Fruit fly (Drosophila melanogaster) whole organism, embryonic: Measurements from ENCODE around the gene Uggt.
A peak's percentile ranks its signal among the peaks of the same experiment; 100 is the strongest.

ENCODE experiments used
- Ada2b ChIP-seq: fragments of 200-800 bp; sonication (Bioruptor generic); IDR thresholded peaks from 2 replicates; pipeline ENCODE4 v1.3.6; 2022; ENCODE audit warnings: missing biosample characterization, missing genetic modification characterization
- CG10147 ChIP-seq: fragments of 200-800 bp; sonication (Bioruptor generic); optimal IDR thresholded peaks from 2 replicates; lab custom pipeline; 2019; ENCODE audit warnings: missing biosample characterization, mild to moderate bottlenecking, missing genetic modification characterization, moderate library complexity
- CG10209 ChIP-seq: fragments of 200-800 bp; sonication (Bioruptor generic); optimal IDR thresholded peaks from 3 replicates; lab custom pipeline; 2017; ENCODE audit warnings: missing biosample characterization, mild to moderate bottlenecking, missing genetic modification characterization, missing genetic modification reagents
- CG10321 ChIP-seq: fragments of 200-800 bp; sonication (Bioruptor generic); IDR thresholded peaks from 2 replicates; pipeline ENCODE4 v1.3.6; 2022; ENCODE audit warnings: missing biosample characterization, missing genetic modification characterization
- CG11723 ChIP-seq: fragments of 200-800 bp; sonication (Bioruptor generic); optimal IDR thresholded peaks from 2 replicates; lab custom pipeline; 2017; ENCODE audit warnings: missing biosample characterization, mild to moderate bottlenecking, missing genetic modification characterization
- CG12104 ChIP-seq: fragments of 200-800 bp; sonication (Bioruptor generic); optimal IDR thresholded peaks from 3 replicates; lab custom pipeline; 2016; ENCODE audit warnings: missing biosample characterization, missing genetic modification characterization
- CG1603 ChIP-seq: fragments of 200-800 bp; sonication (Bioruptor generic); optimal IDR thresholded peaks from 2 replicates; lab custom pipeline; 2019; ENCODE audit warnings: missing biosample characterization, mild to moderate bottlenecking, missing genetic modification characterization, moderate library complexity
- CG17328 ChIP-seq: fragments of 200-800 bp; sonication (Bioruptor generic); IDR thresholded peaks from 2 replicates; pipeline ENCODE4 v1.3.6; 2022; ENCODE audit warnings: missing biosample characterization, missing genetic modification characterization
- CG18476 ChIP-seq: fragments of 200-800 bp; sonication (Bioruptor generic); optimal IDR thresholded peaks from 2 replicates; lab custom pipeline; 2016; ENCODE audit warnings: missing biosample characterization, mild to moderate bottlenecking, missing genetic modification characterization
- CG30020 ChIP-seq: fragments of 200-800 bp; optimal IDR thresholded peaks from 2 replicates; lab custom pipeline; 2019; ENCODE audit warnings: missing biosample characterization, mild to moderate bottlenecking, missing genetic modification characterization, moderate library complexity
- CG3838 ChIP-seq: fragments of 200-800 bp; sonication (Bioruptor generic); optimal IDR thresholded peaks from 3 replicates; lab custom pipeline; 2016; ENCODE audit warnings: missing biosample characterization, missing genetic modification characterization
- CG3847 ChIP-seq: fragments of 200-800 bp; sonication (Bioruptor generic); IDR thresholded peaks from 2 replicates; pipeline ENCODE4 v1.3.6; 2022; ENCODE audit warnings: missing biosample characterization, missing genetic modification characterization
- CG6654 ChIP-seq: fragments of 200-800 bp; sonication (Bioruptor generic); optimal IDR thresholded peaks from 2 replicates; lab custom pipeline; 2017; ENCODE audit warnings: missing biosample characterization, mild to moderate bottlenecking, missing genetic modification characterization
- CG6765 ChIP-seq: fragments of 200-800 bp; sonication (Bioruptor generic); optimal IDR thresholded peaks from 3 replicates; lab custom pipeline; 2017; ENCODE audit warnings: missing biosample characterization, mild to moderate bottlenecking, missing genetic modification characterization
- CG6791 ChIP-seq: fragments of 200-800 bp; sonication (Bioruptor generic); IDR thresholded peaks from 3 replicates; pipeline ENCODE4 v1.3.6; 2022; ENCODE audit warnings: missing biosample characterization, missing genetic modification characterization; ENCODE audit not compliant: partially characterized antibody
- CG6854 ChIP-seq: fragments of 200-800 bp; sonication (Bioruptor generic); optimal IDR thresholded peaks from 3 replicates; lab custom pipeline; 2017; ENCODE audit warnings: missing biosample characterization, mild to moderate bottlenecking, missing genetic modification characterization
- CG7271 ChIP-seq: fragments of 200-800 bp; sonication (Bioruptor generic); optimal IDR thresholded peaks from 2 replicates; lab custom pipeline; 2018; ENCODE audit warnings: missing biosample characterization, mild to moderate bottlenecking, missing genetic modification characterization, moderate library complexity
- CG8765 ChIP-seq: fragments of 200-800 bp; sonication (Bioruptor generic); IDR thresholded peaks from 2 replicates; pipeline ENCODE4 v1.3.6; 2022; ENCODE audit warnings: missing biosample characterization, missing genetic modification characterization
- CG9876 ChIP-seq: fragments of 200-800 bp; sonication (Bioruptor generic); optimal IDR thresholded peaks from 2 replicates; lab custom pipeline; 2016; ENCODE audit warnings: missing biosample characterization, missing genetic modification characterization
- CG9932 ChIP-seq: fragments of 200-800 bp; sonication (Bioruptor generic); IDR thresholded peaks from 2 replicates; pipeline ENCODE4 v1.3.6; 2022; ENCODE audit warnings: missing biosample characterization, missing genetic modification characterization
- CTCF ChIP-seq: fragments of 200-800 bp; sonication (Bioruptor generic); optimal IDR thresholded peaks from 2 replicates; lab custom pipeline; 2017; ENCODE audit warnings: missing biosample characterization, mild to moderate bottlenecking, missing genetic modification characterization, moderate library complexity
- D19A ChIP-seq: fragments of 200-800 bp; optimal IDR thresholded peaks from 3 replicates; lab custom pipeline; 2019; ENCODE audit warnings: missing biosample characterization, mild to moderate bottlenecking, missing genetic modification characterization, moderate library complexity
- Dbx ChIP-seq: fragments of 200-800 bp; sonication (Bioruptor generic); IDR thresholded peaks from 3 replicates; pipeline ENCODE4 v1.3.6; 2022; ENCODE audit warnings: missing biosample characterization, missing genetic modification characterization
- HHEX ChIP-seq: fragments of 200-800 bp; sonication (Bioruptor generic); optimal IDR thresholded peaks from 3 replicates; lab custom pipeline; 2017; ENCODE audit warnings: missing biosample characterization, mild to moderate bottlenecking, missing genetic modification characterization, missing genetic modification reagents
- HLH3B ChIP-seq: fragments of 200-800 bp; sonication (Bioruptor generic); IDR thresholded peaks from 2 replicates; pipeline ENCODE4 v1.3.6; 2022; ENCODE audit warnings: missing biosample characterization, missing genetic modification characterization
- HmgD ChIP-seq: fragments of 200-800 bp; sonication (Bioruptor generic); optimal IDR thresholded peaks from 3 replicates; lab custom pipeline; 2016; ENCODE audit warnings: missing biosample characterization, missing genetic modification characterization
- Hr78 ChIP-seq, 2 experiments: fragments of 200-800 bp in 1 of 2; fragments of >200 bp in 1 of 2; sonication (Bioruptor generic) in 1 of 2; optimal IDR thresholded peaks; 2 replicates each; lab custom pipeline; 2017 to 2019; ENCODE audit warnings: missing biosample characterization in 2 of 2, missing genetic modification characterization in 2 of 2, mild to moderate bottlenecking in 1 of 2, moderate library complexity in 1 of 2
- Kr ChIP-seq: fragments of 200-800 bp; sonication (Bioruptor generic); optimal IDR thresholded peaks from 2 replicates; lab custom pipeline; 2017; ENCODE audit warnings: missing biosample characterization, mild to moderate bottlenecking, missing genetic modification characterization
- Med ChIP-seq: fragments of 200-800 bp; sonication (Bioruptor generic); peaks from one replicate; lab custom pipeline; 2016; ENCODE audit warnings: missing biosample characterization, missing genetic modification characterization, mild to moderate bottlenecking, inconsistent platforms, moderate library complexity
- Mrtf ChIP-seq: fragments of 200-800 bp; sonication (Bioruptor generic); IDR thresholded peaks from 3 replicates; pipeline ENCODE4 v1.3.6; 2022; ENCODE audit warnings: missing biosample characterization, missing genetic modification characterization
- Ptx1 ChIP-seq: fragments of 200-800 bp; sonication (Bioruptor generic); IDR thresholded peaks from 2 replicates; pipeline ENCODE4 v1.3.6; 2022; ENCODE audit warnings: missing biosample characterization, missing genetic modification characterization
- Rx ChIP-seq: fragments of 200-800 bp; sonication (Bioruptor generic); IDR thresholded peaks from 2 replicates; pipeline ENCODE4 v1.3.6; 2022; ENCODE audit warnings: missing biosample characterization, missing genetic modification characterization
- Sox102F ChIP-seq: fragments of 200-800 bp; sonication (Bioruptor generic); optimal IDR thresholded peaks from 2 replicates; lab custom pipeline; 2018; ENCODE audit warnings: missing biosample characterization, mild to moderate bottlenecking, missing genetic modification characterization, moderate library complexity
- Tbp ChIP-seq: fragments of >200 bp; optimal IDR thresholded peaks from 2 replicates; lab custom pipeline; 2018; ENCODE audit warnings: missing biosample characterization, missing genetic modification characterization
- az2 ChIP-seq: fragments of 200-800 bp; sonication (Bioruptor generic); optimal IDR thresholded peaks from 3 replicates; lab custom pipeline; 2016; ENCODE audit warnings: missing biosample characterization, missing genetic modification characterization
- cg ChIP-seq: fragments of 200-800 bp; sonication (Bioruptor generic); optimal IDR thresholded peaks from 3 replicates; lab custom pipeline; 2019; ENCODE audit warnings: missing biosample characterization, mild to moderate bottlenecking, missing genetic modification characterization, moderate library complexity
- cwo ChIP-seq: fragments of 200-800 bp; sonication (Bioruptor generic); optimal IDR thresholded peaks from 3 replicates; lab custom pipeline; 2017; ENCODE audit warnings: missing biosample characterization, missing genetic modification characterization, mild to moderate bottlenecking, moderate library complexity, missing genetic modification reagents
- dimm ChIP-seq: fragments of 200-800 bp; sonication (Bioruptor generic); IDR thresholded peaks from 2 replicates; pipeline ENCODE4 v1.3.6; 2022; ENCODE audit warnings: missing biosample characterization, missing genetic modification characterization
- dmrt11E ChIP-seq: fragments of 200-800 bp; sonication (Bioruptor generic); optimal IDR thresholded peaks from 3 replicates; lab custom pipeline; 2018; ENCODE audit warnings: missing biosample characterization, mild to moderate bottlenecking, missing genetic modification characterization, moderate library complexity
- en ChIP-seq: fragments of 200-800 bp; sonication (Bioruptor generic); optimal IDR thresholded peaks from 2 replicates; lab custom pipeline; 2016; ENCODE audit warnings: missing biosample characterization, missing genetic modification characterization
- fd96Cb ChIP-seq: fragments of 200-800 bp; sonication (Bioruptor generic); optimal IDR thresholded peaks from 2 replicates; lab custom pipeline; 2018; ENCODE audit warnings: missing biosample characterization, mild to moderate bottlenecking, missing genetic modification characterization, moderate library complexity
- gro ChIP-seq: fragments of 200-800 bp; sonication (Bioruptor generic); optimal IDR thresholded peaks from 2 replicates; lab custom pipeline; 2016; ENCODE audit warnings: missing biosample characterization, missing genetic modification characterization
- hkb ChIP-seq, 2 experiments: fragments of 200-800 bp in 1 of 2; fragments of >200 bp in 1 of 2; sonication (Bioruptor generic) in 1 of 2; IDR thresholded peaks in 1 of 2; optimal IDR thresholded peaks in 1 of 2; 2 replicates each; pipeline versions ENCODE4 v1.3.6 to Lab custom; 2017 to 2022; ENCODE audit warnings: missing biosample characterization in 1 of 2, missing genetic modification characterization in 1 of 2
- jumu ChIP-seq: fragments of 200-800 bp; sonication (Bioruptor generic); optimal IDR thresholded peaks from 3 replicates; lab custom pipeline; 2016; ENCODE audit warnings: missing biosample characterization, missing genetic modification characterization
- nmo ChIP-seq: fragments of 200-800 bp; sonication (Bioruptor generic); optimal IDR thresholded peaks from 2 replicates; lab custom pipeline; 2018; ENCODE audit warnings: missing biosample characterization, mild to moderate bottlenecking, missing genetic modification characterization, moderate library complexity
- nom ChIP-seq: fragments of 200-800 bp; sonication (Bioruptor generic); optimal IDR thresholded peaks from 2 replicates; lab custom pipeline; 2017; ENCODE audit warnings: missing biosample characterization, missing genetic modification characterization, mild to moderate bottlenecking, moderate library complexity, missing genetic modification reagents
- pnt ChIP-seq: fragments of 200-800 bp; sonication (Bioruptor generic); optimal IDR thresholded peaks from 3 replicates; lab custom pipeline; 2016; ENCODE audit warnings: missing biosample characterization, missing genetic modification characterization
- salm ChIP-seq: fragments of 200-800 bp; sonication (Bioruptor generic); optimal IDR thresholded peaks from 2 replicates; lab custom pipeline; 2018; ENCODE audit warnings: missing biosample characterization, mild to moderate bottlenecking, missing genetic modification characterization
- usp ChIP-seq: fragments of >200 bp; optimal IDR thresholded peaks from 2 replicates; lab custom pipeline; 2017; ENCODE audit warnings: missing biosample characterization, missing genetic modification characterization
- vfl ChIP-seq: fragments of 200-800 bp; sonication (Bioruptor generic); optimal IDR thresholded peaks from 2 replicates; lab custom pipeline; 2016; ENCODE audit warnings: missing biosample characterization, missing genetic modification characterization
- vnd ChIP-seq: fragments of 200-800 bp; sonication (Bioruptor generic); IDR thresholded peaks from 3 replicates; pipeline ENCODE4 v1.3.6; 2022; ENCODE audit warnings: missing biosample characterization, missing genetic modification characterization; ENCODE audit not compliant: partially characterized antibody

Gene Uggt

DNA sequence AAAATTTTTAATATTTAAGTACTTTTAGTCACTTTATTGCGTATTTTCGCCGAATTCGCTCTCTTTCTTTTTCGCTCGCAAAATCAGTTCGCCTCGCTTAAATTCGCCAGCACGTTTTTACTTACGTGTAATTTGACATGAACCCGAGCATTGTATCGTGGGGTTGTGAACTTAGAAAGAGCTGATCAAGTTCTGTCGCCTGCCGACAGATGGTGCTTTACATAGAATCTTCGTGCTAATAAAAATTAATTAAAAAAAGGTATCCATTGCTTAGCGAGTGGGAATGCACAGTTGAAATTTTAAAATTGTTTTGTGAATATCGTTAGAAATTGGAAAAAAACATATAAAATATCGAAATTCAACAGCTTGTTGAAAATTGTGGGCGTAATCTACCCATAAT, 24.1 kb upstream of the Uggt start (continued):
- TF ChIP-seq Ada2b (GFP tag; lab: Robert Waterston, UW): peak; percentile 14; the same call in 1 of the 2 replicates
- TF ChIP-seq dimm (GFP tag; lab: Robert Waterston, UW): no peak
- TF ChIP-seq salm: peak; percentile 34
- TF ChIP-seq en (GFP tag; lab: Kevin White, UChicago): peak; percentile 60
- TF ChIP-seq CG12104 (GFP tag; lab: Kevin White, UChicago): peak; percentile 50
- no peak for TF ChIP-seq pnt (GFP tag; lab: Kevin White, UChicago)
- peak; percentile 55 for TF ChIP-seq CG9876 (GFP tag; lab: Kevin White, UChicago)
- TF ChIP-seq Ptx1 (GFP tag; lab: Robert Waterston, UW): no peak
- no peak for TF ChIP-seq usp (GFP tag; lab: Kevin White, UChicago)
- no peak for TF ChIP-seq Kr
- no peak for TF ChIP-seq vnd
- peak; percentile 75 for TF ChIP-seq HHEX (GFP tag; lab: Kevin White, UChicago)
- no peak for TF ChIP-seq CG9932
- TF ChIP-seq Dbx: no peak
- TF ChIP-seq nom (GFP tag; lab: Kevin White, UChicago): no peak
- no peak for TF ChIP-seq Tbp
- no peak for TF ChIP-seq CG6654 (GFP tag; lab: Kevin White, UChicago)
- TF ChIP-seq hkb (optimal IDR thresholded peaks at IDR 0.05; lab: Kevin White, UChicago): peak; percentile 24
- TF ChIP-seq hkb (GFP tag; IDR thresholded peaks at IDR 0.05; lab: Robert Waterston, UW): peak; percentile 51; the same call in 1 of the 2 replicates
- TF ChIP-seq vfl (GFP tag; lab: Kevin White, UChicago): peak; percentile 43
- peak; percentile 78 for TF ChIP-seq CG1603
- TF ChIP-seq jumu (GFP tag; lab: Kevin White, UChicago): peak; percentile 42
- TF ChIP-seq CG30020 (tag; lab: Kevin White, UChicago): peak; percentile 12
- TF ChIP-seq CG6791 (GFP tag; lab: Robert Waterston, UW): no peak; the same call in 1 of the 3 replicates
- TF ChIP-seq cg (GFP tag; lab: Kevin White, UChicago): no peak
- peak; percentile 62; the same call in 1 of the 2 replicates for TF ChIP-seq CG17328 (GFP tag; lab: Robert Waterston, UW)
- peak; percentile 65 for TF ChIP-seq CG6854 (GFP tag; lab: Kevin White, UChicago)
- TF ChIP-seq gro (GFP tag; lab: Kevin White, UChicago): peak; percentile 65
- peak; percentile 10 for TF ChIP-seq CG3838 (GFP tag; lab: Kevin White, UChicago)
- TF ChIP-seq Sox102F (GFP tag; lab: Kevin White, UChicago): no peak
- no peak for TF ChIP-seq CG8765 (GFP tag; lab: Robert Waterston, UW)
- peak; percentile 48 for TF ChIP-seq CG10147 (GFP tag; lab: Kevin White, UChicago)
- TF ChIP-seq HLH3B (GFP tag; lab: Robert Waterston, UW): no peak; the same call in 1 of the 2 replicates
- peak; percentile 73 for TF ChIP-seq CG6765 (GFP tag; lab: Kevin White, UChicago)
- TF ChIP-seq dmrt11E (tag; lab: Kevin White, UChicago): peak; percentile 49
- peak; percentile 67 for TF ChIP-seq CG10209 (GFP tag; lab: Kevin White, UChicago)
- TF ChIP-seq Mrtf: no peak
- TF ChIP-seq Med (GFP tag; lab: Kevin White, UChicago): no peak
- peak; percentile 65 for TF ChIP-seq HmgD (GFP tag; lab: Kevin White, UChicago)
- peak; percentile 59 for TF ChIP-seq D19A
- peak; percentile 34 for TF ChIP-seq CG11723 (GFP tag; lab: Kevin White, UChicago)
- no peak for TF ChIP-seq Rx (GFP tag; lab: Robert Waterston, UW)
- TF ChIP-seq az2: peak; percentile 78
- TF ChIP-seq nmo (GFP tag; lab: Kevin White, UChicago): no peak
- TF ChIP-seq CG7271 (tag; lab: Kevin White, UChicago): peak; percentile 44
- no peak for TF ChIP-seq CG10321 (GFP tag; lab: Robert Waterston, UW)
- TF ChIP-seq cwo (GFP tag; lab: Kevin White, UChicago): no peak
- TF ChIP-seq CTCF (GFP tag; lab: Kevin White, UChicago): peak; percentile 98
- TF ChIP-seq Hr78 (GFP tag; optimal IDR thresholded peaks at IDR 0.05; lab: Kevin White, UChicago): no peak
- peak; percentile 14 for TF ChIP-seq fd96Cb (tag; lab: Kevin White, UChicago)
- peak; percentile 9 for TF ChIP-seq CG18476
- no peak for TF ChIP-seq CG3847 (GFP tag; lab: Robert Waterston, UW)
